Fruit fly (Drosophila melanogaster) whole organism, embryonic: ENCODE data around the gene CG5071.

ENCODE experiments used
- Awh ChIP-seq: fragments of 200-800 bp; sonication (Bioruptor generic); IDR thresholded peaks from 2 replicates; pipeline ENCODE4, ENCODE4 v1.3.6; 2022; ENCODE audit warnings: missing biosample characterization, missing genetic modification characterization
- CG8359 ChIP-seq: fragments of 200-800 bp; sonication (Bioruptor generic); optimal IDR thresholded peaks from 2 replicates; lab custom pipeline; 2017; ENCODE audit warnings: missing biosample characterization, mild to moderate bottlenecking, missing genetic modification characterization, borderline replicate concordance
- ewg ChIP-seq: fragments of 200-800 bp; sonication (Bioruptor generic); optimal IDR thresholded peaks from 3 replicates; lab custom pipeline; 2017; ENCODE audit warnings: mild to moderate bottlenecking, missing biosample characterization, missing genetic modification reagents, missing genetic modification characterization
- gcm ChIP-seq: fragments of 200-800 bp; sonication (Bioruptor generic); optimal IDR thresholded peaks from 2 replicates; lab custom pipeline; 2019; ENCODE audit warnings: missing biosample characterization, mild to moderate bottlenecking, missing genetic modification characterization, moderate library complexity
- nom ChIP-seq: fragments of 200-800 bp; sonication (Bioruptor generic); optimal IDR thresholded peaks from 2 replicates; lab custom pipeline; 2017; ENCODE audit warnings: missing biosample characterization, missing genetic modification characterization, mild to moderate bottlenecking, moderate library complexity, missing genetic modification reagents

dm6 chr3R:25661531-25662193, 43.4 kb downstream of the CG5071 start, which contains the start of gene RASSF8:
- TF ChIP-seq Awh (GFP tag; lab: Robert Waterston, UW) (no peak), gcm (GFP tag; lab: Kevin White, UChicago) (peak; percentile 74), CG8359 (GFP tag; lab: Kevin White, UChicago) (no peak), ewg (no peak), nom (GFP tag; lab: Kevin White, UChicago) (no peak)
